Worm (Caenorhabditis elegans) whole organism, L2 larva: Measurements from ENCODE around the gene pbs-1.

Experiments
- C34F6.9 ChIP-seq: fragments of 150-350 bp; optimal IDR thresholded peaks from 2 replicates; lab custom pipeline; 2014; ENCODE audit warnings: missing biosample characterization, missing genetic modification characterization
- F13H6.1 ChIP-seq: sonication (generic microtip); optimal IDR thresholded peaks from 2 replicates; lab custom pipeline; 2016; ENCODE audit warnings: missing genetic modification characterization, missing compliant biosample characterization
- R02D3.7 ChIP-seq: fragments of 150-350 bp; optimal IDR thresholded peaks from 2 replicates; lab custom pipeline; 2014; ENCODE audit warnings: missing biosample characterization, missing genetic modification characterization
- Y55F3AM.14 ChIP-seq: fragments of 200-800 bp; sonication (Bioruptor generic); optimal IDR thresholded peaks from 2 replicates; lab custom pipeline; 2018; ENCODE audit warnings: mild to moderate bottlenecking, missing genetic modification characterization, missing compliant biosample characterization
- ZK546.5 ChIP-seq: sonication (generic microtip); optimal IDR thresholded peaks from 2 replicates; lab custom pipeline; 2017; ENCODE audit warnings: missing biosample characterization, missing genetic modification characterization
- alr-1 ChIP-seq: fragments of 150-350 bp; optimal IDR thresholded peaks from 2 replicates; lab custom pipeline; 2014; ENCODE audit warnings: missing biosample characterization, missing genetic modification characterization
- aly-2 ChIP-seq: fragments of 150-350 bp; optimal IDR thresholded peaks from 2 replicates; lab custom pipeline; 2014; ENCODE audit warnings: missing biosample characterization, missing genetic modification characterization
- ama-1 ChIP-seq: fragments of 150-350 bp; optimal IDR thresholded peaks from 2 replicates; lab custom pipeline; 2018; ENCODE audit warnings: inconsistent platforms
- ceh-16 ChIP-seq: fragments of 150-350 bp; optimal IDR thresholded peaks from 2 replicates; lab custom pipeline; 2014; ENCODE audit warnings: missing biosample characterization, missing genetic modification characterization
- ceh-82 ChIP-seq: fragments of 150-350 bp; optimal IDR thresholded peaks from 2 replicates; lab custom pipeline; 2014; ENCODE audit warnings: missing biosample characterization, missing genetic modification characterization
- dmd-4 ChIP-seq: sonication (generic microtip); optimal IDR thresholded peaks from 2 replicates; lab custom pipeline; 2017; ENCODE audit warnings: missing biosample characterization, missing genetic modification characterization
- elt-3 ChIP-seq: sonication (generic microtip); optimal IDR thresholded peaks from 2 replicates; lab custom pipeline; 2017; ENCODE audit warnings: missing biosample characterization, missing genetic modification characterization
- fos-1 ChIP-seq: fragments of 150-350 bp; optimal IDR thresholded peaks from 2 replicates; lab custom pipeline; 2014; ENCODE audit warnings: missing biosample characterization, missing genetic modification characterization
- gmeb-1 ChIP-seq: fragments of 150-350 bp; optimal IDR thresholded peaks from 2 replicates; lab custom pipeline; 2014; ENCODE audit warnings: missing biosample characterization, missing genetic modification characterization
- lin-11 ChIP-seq: fragments of 150-350 bp; sonication (generic microtip); optimal IDR thresholded peaks from 2 replicates; lab custom pipeline; 2014; ENCODE audit warnings: missing biosample characterization, missing genetic modification characterization, inconsistent platforms, mixed read lengths
- lin-13 ChIP-seq: fragments of 150-350 bp; optimal IDR thresholded peaks from 2 replicates; lab custom pipeline; 2014; ENCODE audit warnings: missing biosample characterization, missing genetic modification reagents, missing genetic modification characterization
- lin-39 ChIP-seq: fragments of 150-350 bp; optimal IDR thresholded peaks from 2 replicates; lab custom pipeline; 2014; ENCODE audit warnings: missing biosample characterization, missing genetic modification reagents, missing genetic modification characterization
- lsy-2 ChIP-seq, 2 experiments: fragments of 150-350 bp in 1 of 2; sonication (generic microtip) in 1 of 2; optimal IDR thresholded peaks; 2 replicates each; lab custom pipeline; 2014 to 2017; ENCODE audit warnings: missing biosample characterization in 2 of 2, missing genetic modification characterization in 2 of 2
- mab-5 ChIP-seq: fragments of 150-350 bp; optimal IDR thresholded peaks from 2 replicates; lab custom pipeline; 2014; ENCODE audit warnings: missing biosample characterization, missing genetic modification characterization
- mbf-1 ChIP-seq: sonication (generic microtip); optimal IDR thresholded peaks from 2 replicates; lab custom pipeline; 2017; ENCODE audit warnings: missing biosample characterization, missing genetic modification characterization
- nhr-11 ChIP-seq: fragments of 150-350 bp; optimal IDR thresholded peaks from 2 replicates; lab custom pipeline; 2014; ENCODE audit warnings: missing biosample characterization, missing genetic modification characterization
- nhr-12 ChIP-seq: fragments of 150-350 bp; optimal IDR thresholded peaks from 2 replicates; lab custom pipeline; 2014; ENCODE audit warnings: missing biosample characterization, missing genetic modification characterization
- nhr-129 ChIP-seq: fragments of 150-350 bp; optimal IDR thresholded peaks from 2 replicates; lab custom pipeline; 2014; ENCODE audit warnings: missing biosample characterization, missing genetic modification characterization
- nhr-21 ChIP-seq: fragments of 150-350 bp; optimal IDR thresholded peaks from 2 replicates; lab custom pipeline; 2014; ENCODE audit warnings: missing biosample characterization, missing genetic modification characterization
- nhr-237 ChIP-seq: fragments of 150-350 bp; optimal IDR thresholded peaks from 2 replicates; lab custom pipeline; 2014; ENCODE audit warnings: missing biosample characterization, missing genetic modification characterization
- nhr-25 ChIP-seq: fragments of 150-350 bp; sonication (generic microtip); optimal IDR thresholded peaks from 3 replicates; lab custom pipeline; 2014; ENCODE audit warnings: missing biosample characterization, missing genetic modification characterization
- nhr-6 ChIP-seq: fragments of 150-350 bp; optimal IDR thresholded peaks from 2 replicates; lab custom pipeline; 2014; ENCODE audit warnings: missing biosample characterization, missing genetic modification characterization
- peb-1 ChIP-seq: fragments of 150-350 bp; optimal IDR thresholded peaks from 2 replicates; lab custom pipeline; 2014; ENCODE audit warnings: missing biosample characterization, missing genetic modification characterization
- sma-3 ChIP-seq: sonication (generic microtip); optimal IDR thresholded peaks from 2 replicates; lab custom pipeline; 2016; ENCODE audit warnings: missing genetic modification reagents, missing genetic modification characterization, missing compliant biosample characterization
- sma-9 ChIP-seq, 2 experiments: fragments of 150-350 bp in 1 of 2; sonication (generic microtip) in 1 of 2; optimal IDR thresholded peaks; 2 replicates each; lab custom pipeline; 2014 to 2016; ENCODE audit warnings: missing genetic modification characterization in 2 of 2, mild to moderate bottlenecking in 1 of 2, missing biosample characterization in 1 of 2, missing compliant biosample characterization in 1 of 2, missing genetic modification reagents in 1 of 2, moderate library complexity in 1 of 2
- snpc-4 ChIP-seq: fragments of 150-350 bp; optimal IDR thresholded peaks from 2 replicates; lab custom pipeline; 2014; ENCODE audit warnings: missing biosample characterization, missing genetic modification characterization
- unc-39 ChIP-seq: fragments of 150-350 bp; optimal IDR thresholded peaks from 2 replicates; lab custom pipeline; 2014; ENCODE audit warnings: missing biosample characterization, missing genetic modification characterization
- unc-55 ChIP-seq: fragments of 150-350 bp; sonication (generic microtip); optimal IDR thresholded peaks from 3 replicates; lab custom pipeline; 2014; ENCODE audit warnings: missing biosample characterization, missing genetic modification reagents, missing genetic modification characterization
- unc-62 ChIP-seq: fragments of 150-350 bp; optimal IDR thresholded peaks from 2 replicates; lab custom pipeline; 2014; ENCODE audit warnings: missing biosample characterization, missing genetic modification reagents, missing genetic modification characterization
- zag-1 ChIP-seq: fragments of 150-350 bp; optimal IDR thresholded peaks from 2 replicates; lab custom pipeline; 2014; ENCODE audit warnings: missing biosample characterization, missing genetic modification characterization
- ztf-1 ChIP-seq: fragments of 200-800 bp; sonication (Bioruptor generic); conservative IDR thresholded peaks from 2 replicates; pipeline ENCODE4 v1.3.6; 2022; ENCODE audit warnings: missing genetic modification characterization, missing compliant biosample characterization

Gene pbs-1

DNA sequence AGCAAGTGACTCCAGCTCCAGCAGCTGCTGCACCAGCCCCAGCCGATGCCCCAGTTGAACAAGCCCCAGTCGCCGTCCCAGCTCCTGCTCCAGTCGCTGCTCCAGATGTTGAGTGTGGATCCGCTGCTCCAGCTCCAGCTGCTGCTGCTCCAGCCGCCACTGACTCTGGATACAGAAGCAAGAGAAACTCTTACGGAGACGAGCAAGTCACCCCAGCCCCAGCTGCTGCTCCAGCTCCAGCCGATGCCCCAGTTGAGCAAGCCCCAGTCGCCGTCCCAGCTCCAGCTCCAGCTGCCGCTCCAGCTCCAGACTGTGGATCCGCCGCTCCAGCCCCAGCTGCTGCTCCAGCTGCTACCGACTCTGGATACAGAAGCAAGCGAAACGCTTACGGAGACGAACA is 12.1 kb upstream of the pbs-1 start:
- TF ChIP-seq lin-11 (tag; lab: Kevin White, UChicago) (no peak), unc-55 (GFP tag; lab: Kevin White, UChicago) (no peak), lin-39 (no peak), alr-1 (tag; lab: Kevin White, UChicago) (no peak)

DNA sequence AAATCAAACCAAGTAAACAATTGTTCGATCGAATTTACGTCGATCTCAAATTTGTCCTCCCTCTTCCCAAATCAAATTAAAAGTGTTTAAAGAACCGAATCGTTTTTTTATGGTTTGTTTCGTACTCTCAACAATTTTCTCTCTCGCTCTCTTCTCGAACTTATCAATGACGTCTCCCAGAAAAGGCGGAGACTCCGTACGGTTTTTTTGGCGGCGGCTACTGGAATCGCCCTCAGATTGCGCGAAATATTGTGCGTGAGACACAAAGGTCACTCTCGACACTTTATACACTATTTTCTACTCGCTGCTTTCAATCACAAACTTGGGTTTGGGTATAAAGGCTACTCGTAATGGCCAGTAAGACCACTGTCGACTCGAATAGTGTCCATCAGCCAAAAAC is 10.9 kb upstream of the pbs-1 start, which contains the start of gene epic-2:
TSS of gene epic-2 (plus strand) at position 317 of the 400 bp plus-strand sequence.
- TF ChIP-seq nhr-25 (peak; percentile 29), lin-13 (GFP tag; lab: Kevin White, UChicago) (no peak), nhr-21 (tag; lab: Kevin White, UChicago) (no peak), unc-39 (tag; lab: Kevin White, UChicago) (no peak), ztf-1 (GFP tag; lab: Robert Waterston, UW) (no peak), nhr-12 (no peak), ama-1 (lab: Kevin White, UChicago) (peak; percentile 53), dmd-4 (tag; lab: Kevin White, UChicago) (no peak), ZK546.5 (tag; lab: Kevin White, UChicago) (no peak), snpc-4 (tag; lab: Kevin White, UChicago) (no peak), zag-1 (tag; lab: Kevin White, UChicago) (no peak), elt-3 (tag; lab: Kevin White, UChicago) (no peak), sma-3 (GFP tag; lab: Kevin White, UChicago) (peak; percentile 9), R02D3.7 (no peak), lin-39 (no peak), F13H6.1 (tag; lab: Kevin White, UChicago) (no peak), sma-9 (GFP tag; optimal IDR thresholded peaks at IDR 0.05; lab: Kevin White, UChicago) (no peak), sma-9 (tag; optimal IDR thresholded peaks at IDR 0.05; lab: Kevin White, UChicago) (no peak), nhr-6 (tag; lab: Kevin White, UChicago) (no peak), unc-55 (GFP tag; lab: Kevin White, UChicago) (no peak)

DNA sequence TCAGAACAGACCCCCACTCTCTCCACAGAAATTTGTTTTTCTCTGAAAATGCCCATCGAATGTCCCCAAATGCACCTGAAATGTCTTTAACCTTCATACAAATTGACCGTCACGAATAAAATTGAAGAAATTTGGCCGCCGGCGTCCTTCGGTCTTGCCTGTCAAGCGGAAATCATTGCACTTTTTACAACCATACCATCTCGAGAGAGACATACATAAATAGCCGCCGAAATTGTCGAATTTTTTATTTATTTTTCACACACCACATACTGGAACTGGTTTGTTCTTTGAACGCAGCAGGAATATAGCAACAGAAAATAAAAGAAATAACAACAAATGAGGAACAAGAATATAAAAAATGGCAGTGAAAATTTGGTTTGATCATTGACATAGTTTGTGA is 6.2 kb upstream of the pbs-1 start:
- no peak for TF ChIP-seq sma-3 (GFP tag; lab: Kevin White, UChicago)
- peak; percentile 74 for TF ChIP-seq nhr-25

DNA sequence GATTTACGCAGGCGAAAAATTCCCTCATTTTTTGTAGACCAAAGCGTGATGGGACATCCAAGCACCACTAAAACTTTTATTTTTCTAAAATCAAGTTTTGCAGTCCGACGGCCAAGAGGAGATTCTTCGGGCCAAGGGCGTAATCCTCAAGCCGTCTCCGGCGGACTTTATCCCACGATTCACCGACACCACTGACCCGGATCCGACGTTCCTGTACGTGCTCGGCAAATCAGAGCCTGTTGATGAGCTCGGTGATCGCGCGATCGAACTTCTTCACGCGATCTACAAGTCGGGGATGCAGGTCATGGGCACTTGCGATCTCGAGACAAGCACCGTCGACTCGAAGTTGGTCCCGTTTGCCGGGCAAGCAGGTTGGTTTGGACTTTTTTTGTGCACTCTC is 4.1 kb upstream of the pbs-1 start:
- no peak for TF ChIP-seq lin-13 (GFP tag; lab: Kevin White, UChicago)
- no peak for TF ChIP-seq ZK546.5 (tag; lab: Kevin White, UChicago)
- TF ChIP-seq elt-3 (tag; lab: Kevin White, UChicago): no peak
- TF ChIP-seq ceh-16 (tag; lab: Kevin White, UChicago): no peak
- TF ChIP-seq peb-1 (tag; lab: Kevin White, UChicago): no peak
- TF ChIP-seq nhr-12: no peak
- no peak for TF ChIP-seq nhr-11 (tag; lab: Kevin White, UChicago)
- TF ChIP-seq gmeb-1 (tag; lab: Kevin White, UChicago): no peak
- no peak for TF ChIP-seq fos-1 (tag; lab: Kevin White, UChicago)
- TF ChIP-seq mab-5 (tag; lab: Kevin White, UChicago): no peak
- TF ChIP-seq Y55F3AM.14 (GFP tag; lab: Kevin White, UChicago): no peak
- TF ChIP-seq lin-39: no peak
- no peak for TF ChIP-seq alr-1 (tag; lab: Kevin White, UChicago)
- TF ChIP-seq mbf-1: no peak
- no peak for TF ChIP-seq sma-3 (GFP tag; lab: Kevin White, UChicago)
- no peak for TF ChIP-seq zag-1 (tag; lab: Kevin White, UChicago)
- no peak for TF ChIP-seq nhr-237 (tag; lab: Kevin White, UChicago)
- TF ChIP-seq R02D3.7: no peak

DNA sequence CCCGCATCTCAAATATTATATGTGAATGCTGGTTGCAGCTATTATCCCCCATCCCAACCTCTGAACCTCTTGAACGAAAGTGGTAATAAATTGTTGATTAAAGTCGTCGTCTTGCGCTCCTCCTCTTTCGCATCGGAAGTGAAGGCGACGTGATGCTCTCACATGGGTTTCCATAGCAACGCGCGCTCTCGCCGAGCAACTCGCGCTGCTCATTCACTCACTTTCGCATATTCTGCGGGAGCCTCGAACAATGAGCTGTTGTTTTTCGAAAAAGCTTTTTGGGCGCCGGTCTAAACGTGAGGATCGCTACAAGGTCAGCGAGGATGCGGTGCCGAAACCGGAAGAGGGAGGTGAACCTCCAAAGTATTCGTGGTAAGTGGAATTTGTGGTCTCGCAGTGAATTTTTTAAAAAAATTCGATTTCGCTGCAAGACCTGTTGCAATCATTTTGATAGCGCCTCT is 1.5 kb upstream of the pbs-1 start, which contains the start of gene rpi-2:
TSS of gene rpi-2 (plus strand) at position 234 of the 461 bp plus-strand sequence.
- peak; percentile 50 for TF ChIP-seq ZK546.5 (tag; lab: Kevin White, UChicago)
- no peak for TF ChIP-seq ztf-1 (GFP tag; lab: Robert Waterston, UW)
- TF ChIP-seq lsy-2 (tag; optimal IDR thresholded peaks at IDR 0.05; lab: Kevin White, UChicago): peak in 1 of 2 experiments; percentile 12
- TF ChIP-seq lin-13 (GFP tag; lab: Kevin White, UChicago): peak; percentile 30
- TF ChIP-seq nhr-25: peak; percentile 22

DNA sequence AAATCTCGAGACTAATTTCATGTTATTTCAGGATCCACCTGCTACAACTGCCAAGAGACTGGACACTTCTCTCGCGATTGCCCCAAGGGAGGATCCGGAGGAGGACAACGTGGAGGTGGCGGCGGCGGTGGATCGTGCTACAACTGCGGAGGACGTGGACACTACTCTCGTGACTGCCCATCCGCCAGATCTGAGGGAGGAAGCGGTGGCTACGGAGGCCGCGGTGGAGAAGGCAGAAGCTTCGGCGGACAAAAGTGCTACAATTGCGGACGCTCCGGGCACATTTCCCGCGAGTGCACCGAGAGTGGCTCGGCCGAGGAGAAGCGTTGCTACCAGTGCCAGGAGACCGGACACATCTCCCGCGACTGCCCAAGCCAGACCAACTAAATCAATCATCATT is 990 bp upstream of the pbs-1 start:
- TF ChIP-seq C34F6.9 (no peak), sma-3 (GFP tag; lab: Kevin White, UChicago) (no peak), dmd-4 (tag; lab: Kevin White, UChicago) (no peak), unc-62 (GFP tag; lab: Kevin White, UChicago) (no peak), alr-1 (tag; lab: Kevin White, UChicago) (no peak), aly-2 (tag; lab: Kevin White, UChicago) (no peak), nhr-129 (tag; lab: Kevin White, UChicago) (no peak), gmeb-1 (tag; lab: Kevin White, UChicago) (no peak), fos-1 (tag; lab: Kevin White, UChicago) (no peak), ztf-1 (GFP tag; lab: Robert Waterston, UW) (no peak), elt-3 (tag; lab: Kevin White, UChicago) (no peak), ceh-82 (tag; lab: Kevin White, UChicago) (no peak), nhr-237 (tag; lab: Kevin White, UChicago) (no peak), lsy-2 (tag; optimal IDR thresholded peaks at IDR 0.05; lab: Kevin White, UChicago) (no peak), nhr-12 (no peak)
